Worm (Caenorhabditis elegans): ENCODE data around the gene jmjd-2.

DNA sequence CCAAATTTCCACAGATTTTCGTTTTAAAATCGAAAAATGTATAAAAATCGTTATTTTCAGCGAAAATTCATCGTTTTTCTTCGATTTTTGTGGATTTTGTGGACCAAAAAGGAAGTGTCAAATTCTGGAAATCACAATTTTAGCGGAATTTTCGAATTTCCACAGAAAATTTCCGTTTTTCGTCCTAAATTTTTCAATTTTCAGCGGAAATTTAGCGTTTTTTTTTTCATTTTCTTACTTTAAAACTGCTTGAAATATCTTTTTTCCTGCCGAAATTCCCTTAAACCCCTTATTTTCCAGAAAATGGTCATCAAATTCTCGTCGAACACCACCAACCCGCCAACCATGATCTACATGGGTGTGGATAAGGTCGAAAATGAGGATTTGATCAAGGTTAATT, 8.7 kb upstream of the jmjd-2 start, which contains the start of gene Y54G11A.2:
- no peak for TF ChIP-seq ceh-34 (tag; optimal IDR thresholded peaks at IDR 0.05)
- no peak for TF ChIP-seq ttx-3 (tag; optimal IDR thresholded peaks at IDR 0.05)
- TF ChIP-seq lin-11 (tag; optimal IDR thresholded peaks at IDR 0.05), result no peak
- TF ChIP-seq nhr-11 (tag; optimal IDR thresholded peaks at IDR 0.05), result no peak
- TF ChIP-seq fkh-10 (GFP tag; optimal IDR thresholded peaks at IDR 0.05), result no peak
- no peak for TF ChIP-seq che-1 (tag; optimal IDR thresholded peaks at IDR 0.05)
- no peak for TF ChIP-seq eyg-1 (tag; optimal IDR thresholded peaks at IDR 0.05)
- TF ChIP-seq ceh-30 (tag; optimal IDR thresholded peaks at IDR 0.05), result no peak

Measured in whole organism, late embryonic.